Fruit fly (Drosophila melanogaster) whole organism, embryonic: Measurements from ENCODE around the gene Vta1.

Source experiments
- Aef1 ChIP-seq: fragments of 200-800 bp; sonication (Bioruptor generic); IDR thresholded peaks from 3 replicates; pipeline ENCODE4 v1.3.6; 2022; ENCODE audit warnings: missing biosample characterization, missing genetic modification characterization
- Bgb ChIP-seq: fragments of 200-800 bp; sonication (Bioruptor generic); IDR thresholded peaks from 2 replicates; pipeline ENCODE4 v1.3.6; 2022; ENCODE audit warnings: missing biosample characterization, missing genetic modification characterization; ENCODE audit not compliant: partially characterized antibody
- CG15269 ChIP-seq: fragments of 200-800 bp; sonication (Bioruptor generic); optimal IDR thresholded peaks from 2 replicates; lab custom pipeline; 2018; ENCODE audit warnings: missing biosample characterization, mild to moderate bottlenecking, missing genetic modification characterization, moderate library complexity
- CG15514 ChIP-seq: fragments of 200-800 bp; sonication (Bioruptor generic); optimal IDR thresholded peaks from 3 replicates; lab custom pipeline; 2017; ENCODE audit warnings: missing biosample characterization, missing genetic modification characterization, mild to moderate bottlenecking, moderate library complexity, missing genetic modification reagents
- CG15696 ChIP-seq: fragments of 200-800 bp; sonication (Bioruptor generic); optimal IDR thresholded peaks from 2 replicates; lab custom pipeline; 2019; ENCODE audit warnings: missing biosample characterization, mild to moderate bottlenecking, missing genetic modification characterization, moderate library complexity
- CG16813 ChIP-seq: fragments of 200-800 bp; sonication (Bioruptor generic); IDR thresholded peaks from 3 replicates; pipeline ENCODE4 v1.3.6; 2022; ENCODE audit warnings: missing biosample characterization, missing genetic modification characterization; ENCODE audit not compliant: partially characterized antibody
- CG17802 ChIP-seq: fragments of 200-800 bp; sonication (Bioruptor generic); optimal IDR thresholded peaks from 2 replicates; lab custom pipeline; 2018; ENCODE audit warnings: missing biosample characterization, mild to moderate bottlenecking, missing genetic modification characterization, moderate library complexity
- CG32767 ChIP-seq: fragments of 200-800 bp; sonication (Bioruptor generic); IDR thresholded peaks from 2 replicates; pipeline ENCODE4 v1.3.6; 2022; ENCODE audit warnings: missing biosample characterization, missing genetic modification characterization
- CG42726 ChIP-seq: fragments of 200-800 bp; sonication (Bioruptor generic); IDR thresholded peaks from 2 replicates; pipeline ENCODE4 v1.3.6; 2022; ENCODE audit warnings: missing biosample characterization, missing genetic modification characterization; ENCODE audit not compliant: partially characterized antibody
- CG7987 ChIP-seq: fragments of 200-800 bp; sonication (Bioruptor generic); optimal IDR thresholded peaks from 2 replicates; lab custom pipeline; 2018; ENCODE audit warnings: missing biosample characterization, mild to moderate bottlenecking, missing genetic modification characterization, moderate library complexity
- CG8924 ChIP-seq: fragments of 200-800 bp; optimal IDR thresholded peaks from 3 replicates; lab custom pipeline; 2019; ENCODE audit warnings: missing biosample characterization, mild to moderate bottlenecking, missing genetic modification characterization, moderate library complexity
- Dbx ChIP-seq: fragments of 200-800 bp; sonication (Bioruptor generic); IDR thresholded peaks from 3 replicates; pipeline ENCODE4 v1.3.6; 2022; ENCODE audit warnings: missing biosample characterization, missing genetic modification characterization
- Deaf1 ChIP-seq: fragments of 200-800 bp; optimal IDR thresholded peaks from 3 replicates; lab custom pipeline; 2019; ENCODE audit warnings: missing biosample characterization, mild to moderate bottlenecking, missing genetic modification characterization, moderate library complexity
- GATAe ChIP-seq: fragments of 200-800 bp; sonication (Bioruptor generic); conservative IDR thresholded peaks from 2 replicates; pipeline ENCODE4 v1.3.6; 2022; ENCODE audit warnings: missing biosample characterization, missing genetic modification characterization
- Hr39 ChIP-seq: fragments of >200 bp; optimal IDR thresholded peaks from 2 replicates; lab custom pipeline; 2017
- Jarid2 ChIP-seq: fragments of 200-800 bp; sonication (Bioruptor generic); optimal IDR thresholded peaks from 3 replicates; lab custom pipeline; 2017; ENCODE audit warnings: mild to moderate bottlenecking, missing biosample characterization, missing genetic modification reagents, missing genetic modification characterization
- MBD-R2 ChIP-seq: fragments of 200-800 bp; sonication (Bioruptor generic); IDR thresholded peaks from 2 replicates; pipeline ENCODE4 v1.3.6; 2022; ENCODE audit warnings: missing biosample characterization, missing genetic modification characterization
- Med ChIP-seq: fragments of 200-800 bp; sonication (Bioruptor generic); peaks from one replicate; lab custom pipeline; 2016; ENCODE audit warnings: missing biosample characterization, missing genetic modification characterization, mild to moderate bottlenecking, inconsistent platforms, moderate library complexity
- NFAT ChIP-seq: fragments of 200-800 bp; sonication (Bioruptor generic); IDR thresholded peaks from 2 replicates; pipeline ENCODE4 v1.3.6; 2022; ENCODE audit warnings: missing biosample characterization, missing genetic modification characterization
- Pdp1 ChIP-seq, 2 experiments: fragments of 200-800 bp; sonication (Bioruptor generic); optimal IDR thresholded peaks; 3 replicates each; lab custom pipeline; 2016; ENCODE audit warnings: missing biosample characterization in 2 of 2, missing genetic modification characterization in 2 of 2, mild to moderate bottlenecking in 1 of 2, moderate library complexity in 1 of 2
- Six4 ChIP-seq: fragments of 200-800 bp; sonication (Bioruptor generic); optimal IDR thresholded peaks from 2 replicates; lab custom pipeline; 2016; ENCODE audit warnings: missing biosample characterization, missing genetic modification characterization
- Tbp ChIP-seq: fragments of >200 bp; optimal IDR thresholded peaks from 2 replicates; lab custom pipeline; 2018; ENCODE audit warnings: missing biosample characterization, missing genetic modification characterization
- ato ChIP-seq: fragments of 200-800 bp; sonication (Bioruptor generic); IDR thresholded peaks from 2 replicates; pipeline ENCODE4 v1.3.6; 2022; ENCODE audit warnings: missing biosample characterization, missing genetic modification characterization; ENCODE audit not compliant: partially characterized antibody
- ci ChIP-seq: fragments of 200-800 bp; sonication (Bioruptor generic); IDR thresholded peaks from 3 replicates; pipeline ENCODE4 v1.3.6; 2022; ENCODE audit warnings: missing biosample characterization, missing genetic modification characterization
- crp ChIP-seq, 2 experiments: fragments of 200-800 bp; sonication (Bioruptor generic); optimal IDR thresholded peaks; 2 replicates in 1 of 2; 3 replicates in 1 of 2; lab custom pipeline; 2017; ENCODE audit warnings: missing biosample characterization in 2 of 2, missing genetic modification characterization in 2 of 2, mild to moderate bottlenecking in 1 of 2, moderate library complexity in 1 of 2
- dpn ChIP-seq, 2 experiments: fragments of 200-800 bp; sonication (Bioruptor generic); optimal IDR thresholded peaks; 3 replicates each; lab custom pipeline; 2016; ENCODE audit warnings: missing biosample characterization in 2 of 2, missing genetic modification characterization in 2 of 2
- dysf ChIP-seq: fragments of 200-800 bp; sonication (Bioruptor generic); IDR thresholded peaks from 3 replicates; pipeline ENCODE4 v1.3.6; 2022; ENCODE audit warnings: missing biosample characterization, missing genetic modification characterization
- exex ChIP-seq: fragments of 200-800 bp; sonication (Bioruptor generic); optimal IDR thresholded peaks from 4 replicates; lab custom pipeline; 2018; ENCODE audit warnings: missing biosample characterization, mild to moderate bottlenecking, missing genetic modification characterization, moderate library complexity
- maf-S ChIP-seq: fragments of 200-800 bp; sonication (Bioruptor generic); optimal IDR thresholded peaks from 2 replicates; lab custom pipeline; 2016; ENCODE audit warnings: missing biosample characterization, missing genetic modification characterization
- mirr ChIP-seq: fragments of 200-800 bp; sonication (Bioruptor generic); optimal IDR thresholded peaks from 3 replicates; lab custom pipeline; 2018; ENCODE audit warnings: missing biosample characterization, mild to moderate bottlenecking, missing genetic modification characterization
- onecut ChIP-seq: fragments of 200-800 bp; sonication (Bioruptor generic); IDR thresholded peaks from 2 replicates; pipeline ENCODE4 v1.3.6; 2022; ENCODE audit warnings: missing biosample characterization, missing genetic modification characterization
- otp ChIP-seq: fragments of 200-800 bp; sonication (Bioruptor generic); IDR thresholded peaks from 3 replicates; pipeline ENCODE4, ENCODE4 v1.3.6; 2022; ENCODE audit warnings: missing biosample characterization, missing genetic modification characterization
- pan ChIP-seq, 4 experiments: fragments of >200 bp in 3 of 4; fragments of 200-800 bp in 1 of 4; sonication (Bioruptor generic) in 1 of 4; optimal IDR thresholded peaks in 3 of 4; IDR thresholded peaks in 1 of 4; 2 replicates each; pipeline versions ENCODE4 v1.3.6 to Lab custom; 2017 to 2022; ENCODE audit warnings: missing biosample characterization in 2 of 4, missing genetic modification characterization in 2 of 4, mixed read lengths in 1 of 4
- pros ChIP-seq: fragments of 200-800 bp; sonication (Bioruptor generic); optimal IDR thresholded peaks from 3 replicates; lab custom pipeline; 2019; ENCODE audit warnings: missing biosample characterization, mild to moderate bottlenecking, missing genetic modification characterization, moderate library complexity
- scrt ChIP-seq: fragments of 200-800 bp; sonication (Bioruptor generic); optimal IDR thresholded peaks from 2 replicates; lab custom pipeline; 2018; ENCODE audit warnings: missing biosample characterization, mild to moderate bottlenecking, missing genetic modification characterization, moderate library complexity
- sd ChIP-seq: fragments of 200-800 bp; sonication (Bioruptor generic); optimal IDR thresholded peaks from 3 replicates; lab custom pipeline; 2018; ENCODE audit warnings: missing biosample characterization, mild to moderate bottlenecking, missing genetic modification characterization, moderate library complexity
- so ChIP-seq: fragments of 200-800 bp; sonication (Bioruptor generic); IDR thresholded peaks from 3 replicates; pipeline ENCODE4 v1.3.6; 2022; ENCODE audit warnings: missing biosample characterization, missing genetic modification characterization
- toy ChIP-seq: fragments of 200-800 bp; sonication (Bioruptor generic); IDR thresholded peaks from 2 replicates; pipeline ENCODE4 v1.3.6; 2022; ENCODE audit warnings: missing biosample characterization, missing genetic modification characterization
- unc-4 ChIP-seq: fragments of 200-800 bp; sonication (Bioruptor generic); IDR thresholded peaks from 2 replicates; pipeline ENCODE4 v1.3.6; 2022; ENCODE audit warnings: missing biosample characterization, missing genetic modification characterization; ENCODE audit not compliant: partially characterized antibody
- vvl ChIP-seq: fragments of 200-800 bp; sonication (Bioruptor generic); IDR thresholded peaks from 2 replicates; pipeline ENCODE4 v1.3.6; 2022; ENCODE audit warnings: missing biosample characterization, missing genetic modification characterization
- z ChIP-seq: fragments of 200-800 bp; sonication (Bioruptor generic); IDR thresholded peaks from 3 replicates; pipeline ENCODE4 v1.3.6; 2022; ENCODE audit warnings: missing biosample characterization, missing genetic modification characterization

The Vta1 gene

dm6 chr3L:1661738-1662370, 9.2 kb upstream of the Vta1 start (continued):
- TF ChIP-seq scrt (GFP tag; lab: Kevin White, UChicago), result peak; percentile 74
- TF ChIP-seq MBD-R2 (GFP tag; lab: Robert Waterston, UW), result 0 out of 2 replicates have a peak, but pooled peaks have one; percentile 13
- peak in 1 of 2 experiments; percentile 46 for TF ChIP-seq crp (GFP tag; optimal IDR thresholded peaks at IDR 0.05; lab: Kevin White, UChicago)

dm6 chr3L:1653752-1654151, 1.1 kb upstream of the Vta1 start:
- no peak for TF ChIP-seq GATAe (GFP tag; lab: Robert Waterston, UW)
- TF ChIP-seq ato (GFP tag; lab: Robert Waterston, UW), result 0 out of 2 replicates have a peak, but pooled peaks have one; percentile 18
- no peak for TF ChIP-seq dpn (GFP tag; optimal IDR thresholded peaks at IDR 0.05; lab: Kevin White, UChicago)
- peak; percentile 82 for TF ChIP-seq exex (tag; lab: Kevin White, UChicago)
- TF ChIP-seq mirr (GFP tag; lab: Kevin White, UChicago), result peak; percentile 71
- no peak for TF ChIP-seq Tbp

- TF ChIP-seq Pdp1 (GFP tag; optimal IDR thresholded peaks at IDR 0.05; lab: Kevin White, UChicago), result peak in 1 of 2 experiments; percentile 47
- TF ChIP-seq Med, result peak; percentile 39
- TF ChIP-seq MBD-R2 (GFP tag; lab: Robert Waterston, UW), result peak; percentile 10; the same call in 1 of the 2 replicates
- TF ChIP-seq pan (optimal IDR thresholded peaks at IDR 0.05; lab: Kevin White, UChicago), result no peak
- no peak for TF ChIP-seq pan (GFP tag; optimal IDR thresholded peaks at IDR 0.05 in 1 of 2, IDR thresholded peaks at IDR 0.05 in 1 of 2)
- 0 out of 3 replicates have a peak, but pooled peaks have one; percentile 30 for TF ChIP-seq so (GFP tag; lab: Robert Waterston, UW)
- TF ChIP-seq Aef1 (GFP tag; lab: Robert Waterston, UW), result no peak
- TF ChIP-seq Bgb, result 0 out of 2 replicates have a peak, but pooled peaks have one; percentile 27
- TF ChIP-seq onecut (GFP tag; lab: Robert Waterston, UW), result peak; percentile 95
Observed at dm6 chr3L:1649363-1649762, 3.3 kb downstream of the Vta1 start.

dm6 chr3L:1648690-1649355, 3.9 kb downstream of the Vta1 start, which contains the start of gene CG13920:
TSS of gene CG13920 (plus strand) at chr3L:1648944.
- TF ChIP-seq CG17802 (no peak), Jarid2 (peak; percentile 34), CG16813 (GFP tag; lab: Robert Waterston, UW) (no peak), sd (tag; lab: Kevin White, UChicago) (peak; percentile 49), dysf (no peak), CG32767 (GFP tag; lab: Robert Waterston, UW) (0 out of 2 replicates have a peak, but pooled peaks have one; percentile 29), Dbx (0 out of 3 replicates have a peak, but pooled peaks have one; percentile 34), Six4 (GFP tag; lab: Kevin White, UChicago) (no peak), Hr39 (no peak), Deaf1 (tag; lab: Kevin White, UChicago) (peak; percentile 91), CG15514 (GFP tag; lab: Kevin White, UChicago) (peak; percentile 27), ci (GFP tag; lab: Robert Waterston, UW) (no peak), CG7987 (no peak), z (GFP tag; lab: Robert Waterston, UW) (0 out of 3 replicates have a peak, but pooled peaks have one; percentile 46), CG42726 (GFP tag; lab: Robert Waterston, UW) (no peak), maf-S (no peak), MBD-R2 (GFP tag; lab: Robert Waterston, UW) (peak; percentile 42), NFAT (0 out of 2 replicates have a peak, but pooled peaks have one; percentile 2), toy (GFP tag; lab: Robert Waterston, UW) (no peak), CG15696 (tag; lab: Kevin White, UChicago) (no peak), CG15269 (tag; lab: Kevin White, UChicago) (no peak), pros (GFP tag; lab: Kevin White, UChicago) (peak; percentile 94), unc-4 (GFP tag; lab: Robert Waterston, UW) (peak; percentile 43; the same call in 1 of the 2 replicates), CG8924 (tag; lab: Kevin White, UChicago) (no peak), vvl (GFP tag; lab: Robert Waterston, UW) (no peak), otp (no peak)
